Fruit fly (Drosophila melanogaster) whole organism, prepupa: ENCODE results near the gene sip3.

ENCODE experiments used
- CG10631 ChIP-seq: fragments of 200-800 bp; sonication (Bioruptor generic); optimal IDR thresholded peaks from 2 replicates; lab custom pipeline; 2016; ENCODE audit warnings: missing biosample characterization, missing genetic modification characterization
- CG10669 ChIP-seq: fragments of 200-800 bp; sonication (Bioruptor generic); optimal IDR thresholded peaks from 3 replicates; lab custom pipeline; 2018; ENCODE audit warnings: missing biosample characterization, mild to moderate bottlenecking, missing genetic modification characterization, moderate library complexity
- CG11762 ChIP-seq: fragments of 200-800 bp; sonication (Bioruptor generic); optimal IDR thresholded peaks from 3 replicates; lab custom pipeline; 2016; ENCODE audit warnings: missing biosample characterization, missing genetic modification characterization; ENCODE audit not compliant: insufficient read depth
- CG11902 ChIP-seq: fragments of 200-800 bp; sonication (Bioruptor generic); optimal IDR thresholded peaks from 3 replicates; lab custom pipeline; 2016; ENCODE audit warnings: missing biosample characterization, missing genetic modification characterization
- CG15336 ChIP-seq: fragments of 200-800 bp; sonication (Bioruptor generic); IDR thresholded peaks from 2 replicates; pipeline ENCODE4 v1.3.6; 2022; ENCODE audit warnings: missing biosample characterization, missing genetic modification characterization
- CG1621 ChIP-seq: fragments of 200-800 bp; sonication (Bioruptor generic); optimal IDR thresholded peaks from 3 replicates; lab custom pipeline; 2018; ENCODE audit warnings: missing biosample characterization, mild to moderate bottlenecking, missing genetic modification characterization
- CG31627 ChIP-seq: fragments of 200-800 bp; sonication (Bioruptor generic); optimal IDR thresholded peaks from 3 replicates; lab custom pipeline; 2016; ENCODE audit warnings: missing biosample characterization, missing genetic modification characterization
- CG34406 ChIP-seq: fragments of 200-800 bp; sonication (Bioruptor generic); optimal IDR thresholded peaks from 3 replicates; lab custom pipeline; 2016; ENCODE audit warnings: missing biosample characterization, missing genetic modification characterization
- CG3919 ChIP-seq: fragments of 200-800 bp; sonication (Bioruptor generic); optimal IDR thresholded peaks from 3 replicates; lab custom pipeline; 2016; ENCODE audit warnings: missing biosample characterization, missing genetic modification characterization
- CG6276 ChIP-seq: fragments of 200-800 bp; sonication (Bioruptor generic); optimal IDR thresholded peaks from 2 replicates; lab custom pipeline; 2017; ENCODE audit warnings: missing biosample characterization, mild to moderate bottlenecking, missing genetic modification characterization
- CG6792 ChIP-seq: fragments of 200-800 bp; sonication (Bioruptor generic); optimal IDR thresholded peaks from 3 replicates; lab custom pipeline; 2016; ENCODE audit warnings: missing biosample characterization, missing genetic modification characterization
- CG6854 ChIP-seq: fragments of 200-800 bp; sonication (Bioruptor generic); optimal IDR thresholded peaks from 2 replicates; lab custom pipeline; 2017; ENCODE audit warnings: missing biosample characterization, mild to moderate bottlenecking, missing genetic modification characterization
- CG7368 ChIP-seq: fragments of 200-800 bp; sonication (Bioruptor generic); optimal IDR thresholded peaks from 3 replicates; lab custom pipeline; 2016; ENCODE audit warnings: missing biosample characterization, missing genetic modification characterization
- CG8119 ChIP-seq: fragments of 200-800 bp; sonication (Bioruptor generic); IDR thresholded peaks from 3 replicates; pipeline ENCODE4 v1.3.6; 2022; ENCODE audit warnings: missing biosample characterization, missing genetic modification characterization
- CG9139 ChIP-seq: fragments of 200-800 bp; sonication (Bioruptor generic); optimal IDR thresholded peaks from 3 replicates; lab custom pipeline; 2017; ENCODE audit warnings: missing biosample characterization, mild to moderate bottlenecking, missing genetic modification characterization
- Eip93F ChIP-seq: fragments of 200-800 bp; sonication (Bioruptor generic); optimal IDR thresholded peaks from 2 replicates; lab custom pipeline; 2016; ENCODE audit warnings: missing biosample characterization, mild to moderate bottlenecking, missing genetic modification characterization
- Gug ChIP-seq: fragments of 200-800 bp; sonication (Bioruptor generic); IDR thresholded peaks from 2 replicates; pipeline ENCODE4 v1.3.6; 2022; ENCODE audit warnings: missing biosample characterization, missing genetic modification characterization
- Hr4 ChIP-seq: fragments of 200-800 bp; sonication (Bioruptor generic); optimal IDR thresholded peaks from 3 replicates; lab custom pipeline; 2016; ENCODE audit warnings: missing biosample characterization, missing genetic modification characterization
- OdsH ChIP-seq: fragments of 200-800 bp; sonication (Bioruptor generic); optimal IDR thresholded peaks from 3 replicates; lab custom pipeline; 2016; ENCODE audit warnings: missing biosample characterization, missing genetic modification characterization
- Smox ChIP-seq: fragments of 200-800 bp; sonication (Bioruptor generic); optimal IDR thresholded peaks from 3 replicates; lab custom pipeline; 2016; ENCODE audit warnings: missing biosample characterization, missing genetic modification characterization
- Sox102F ChIP-seq: fragments of 200-800 bp; sonication (Bioruptor generic); optimal IDR thresholded peaks from 2 replicates; lab custom pipeline; 2016; ENCODE audit warnings: missing biosample characterization, mild to moderate bottlenecking, missing genetic modification characterization
- Sox14 ChIP-seq: fragments of 200-800 bp; sonication (Bioruptor generic); optimal IDR thresholded peaks from 3 replicates; lab custom pipeline; 2016; ENCODE audit warnings: missing biosample characterization, missing genetic modification characterization
- Sox15 ChIP-seq: fragments of 200-800 bp; sonication (Bioruptor generic); optimal IDR thresholded peaks from 3 replicates; lab custom pipeline; 2016; ENCODE audit warnings: missing biosample characterization, missing genetic modification characterization
- achi ChIP-seq: fragments of 200-800 bp; sonication (Bioruptor generic); optimal IDR thresholded peaks from 3 replicates; lab custom pipeline; 2016; ENCODE audit warnings: missing biosample characterization, missing genetic modification characterization
- acj6 ChIP-seq: fragments of 200-800 bp; sonication (Bioruptor generic); optimal IDR thresholded peaks from 3 replicates; lab custom pipeline; 2016; ENCODE audit warnings: missing biosample characterization, missing genetic modification characterization
- cyc ChIP-seq: fragments of 200-800 bp; sonication (Bioruptor generic); optimal IDR thresholded peaks from 3 replicates; lab custom pipeline; 2016; ENCODE audit warnings: missing biosample characterization, missing genetic modification characterization
- dac ChIP-seq: fragments of 200-800 bp; sonication (Bioruptor generic); optimal IDR thresholded peaks from 2 replicates; lab custom pipeline; 2017; ENCODE audit warnings: missing biosample characterization, mild to moderate bottlenecking, missing genetic modification characterization
- dsx ChIP-seq: fragments of 200-800 bp; optimal IDR thresholded peaks from 3 replicates; lab custom pipeline; 2019; ENCODE audit warnings: missing biosample characterization, mild to moderate bottlenecking, missing genetic modification characterization, moderate library complexity; ENCODE audit not compliant: poor library complexity, severe bottlenecking
- esn ChIP-seq: fragments of 200-800 bp; sonication (Bioruptor generic); optimal IDR thresholded peaks from 2 replicates; lab custom pipeline; 2016; ENCODE audit warnings: missing biosample characterization, mild to moderate bottlenecking, missing genetic modification characterization, moderate library complexity
- pdm3 ChIP-seq: fragments of 200-800 bp; sonication (Bioruptor generic); optimal IDR thresholded peaks from 3 replicates; lab custom pipeline; 2016; ENCODE audit warnings: missing biosample characterization, missing genetic modification characterization
- spab ChIP-seq: fragments of 200-800 bp; sonication (Bioruptor generic); optimal IDR thresholded peaks from 2 replicates; lab custom pipeline; 2017; ENCODE audit warnings: missing biosample characterization, mild to moderate bottlenecking, missing genetic modification characterization, missing genetic modification reagents
- ss ChIP-seq, 2 experiments: fragments of 200-800 bp; sonication (Bioruptor generic); optimal IDR thresholded peaks; 2 replicates in 1 of 2; 3 replicates in 1 of 2; lab custom pipeline; 2017 to 2018; ENCODE audit warnings: mild to moderate bottlenecking in 2 of 2, missing biosample characterization in 2 of 2, missing genetic modification characterization in 2 of 2, moderate library complexity in 1 of 2
- vri ChIP-seq: fragments of 200-800 bp; sonication (Bioruptor generic); optimal IDR thresholded peaks from 3 replicates; lab custom pipeline; 2016; ENCODE audit warnings: missing biosample characterization, mild to moderate bottlenecking, missing genetic modification characterization

sip3 gene

dm6 chr3R:31776583-31777362 lies 4.8 kb downstream of the sip3 start, which contains the start of the genes CG2126 and faf (continued):
- no peak for TF ChIP-seq Smox (GFP tag; lab: Kevin White, UChicago)
- peak; percentile 53 for TF ChIP-seq CG6792 (GFP tag; lab: Kevin White, UChicago)
- peak; percentile 63 for TF ChIP-seq Gug (GFP tag; lab: Robert Waterston, UW)
- peak; percentile 55 for TF ChIP-seq Sox15
- TF ChIP-seq CG15336 = peak; percentile 58
- no peak for TF ChIP-seq Sox102F
- TF ChIP-seq Sox14 (GFP tag; lab: Kevin White, UChicago) = peak; percentile 44
- TF ChIP-seq Eip93F (GFP tag; lab: Kevin White, UChicago) = peak; percentile 39
- no peak for TF ChIP-seq CG6276

dm6 chr3R:31777482-31778165 lies 5.6 kb downstream of the sip3 start:
- TF ChIP-seq CG3919 (no peak), CG8119 (GFP tag; lab: Robert Waterston, UW) (no peak), CG6854 (GFP tag; lab: Kevin White, UChicago) (peak; percentile 40), Eip93F (GFP tag; lab: Kevin White, UChicago) (peak; percentile 8), vri (GFP tag; lab: Kevin White, UChicago) (peak; percentile 99), OdsH (GFP tag; lab: Kevin White, UChicago) (no peak)

- TF ChIP-seq dsx (GFP tag; lab: Kevin White, UChicago) (no peak), CG7368 (GFP tag; lab: Kevin White, UChicago) (no peak), CG1621 (no peak), CG10669 (GFP tag; lab: Kevin White, UChicago) (no peak), dac (GFP tag; lab: Kevin White, UChicago) (no peak), CG34406 (GFP tag; lab: Kevin White, UChicago) (no peak), spab (GFP tag; lab: Kevin White, UChicago) (no peak), CG10631 (GFP tag; lab: Kevin White, UChicago) (peak; percentile 55), cyc (GFP tag; lab: Kevin White, UChicago) (no peak), acj6 (GFP tag; lab: Kevin White, UChicago) (no peak), CG31627 (peak; percentile 43), achi (no peak), pdm3 (GFP tag; lab: Kevin White, UChicago) (no peak), ss (GFP tag; optimal IDR thresholded peaks at IDR 0.05; lab: Kevin White, UChicago) (no peak), CG6276 (no peak), CG9139 (no peak), Eip93F (GFP tag; lab: Kevin White, UChicago) (peak; percentile 12), CG11762 (GFP tag; lab: Kevin White, UChicago) (no peak), CG11902 (GFP tag; lab: Kevin White, UChicago) (no peak), esn (GFP tag; lab: Kevin White, UChicago) (no peak), Hr4 (GFP tag; lab: Kevin White, UChicago) (no peak)
Measured at dm6 chr3R:31793664-31794417, 21.8 kb downstream of the sip3 start, which contains the start of the genes Mccc1 and Acf. Gene Mccc1, minus strand, starts transcription at chr3R:31793907. Gene Acf, plus strand, starts transcription at chr3R:31793981.
